Fruit fly (Drosophila melanogaster) whole organism, wandering third instar larva: ENCODE measurements around the gene CG8097.

Experiments
- Abd-B ChIP-seq: fragments of >200 bp; optimal IDR thresholded peaks from 2 replicates; lab custom pipeline; 2017; ENCODE audit warnings: missing biosample characterization, missing genetic modification characterization
- CG32264 ChIP-seq: fragments of 200-800 bp; sonication (Bioruptor generic); optimal IDR thresholded peaks from 2 replicates; lab custom pipeline; 2016; ENCODE audit warnings: missing biosample characterization, missing genetic modification characterization
- CG9705 ChIP-seq: fragments of 200-800 bp; sonication (Bioruptor generic); optimal IDR thresholded peaks from 2 replicates; lab custom pipeline; 2018; ENCODE audit warnings: missing biosample characterization, mild to moderate bottlenecking, missing genetic modification characterization
- CrebA ChIP-seq: fragments of 200-800 bp; sonication (Bioruptor generic); optimal IDR thresholded peaks from 2 replicates; lab custom pipeline; 2016; ENCODE audit warnings: missing biosample characterization, mild to moderate bottlenecking, missing genetic modification characterization, borderline replicate concordance
- Dfd ChIP-seq: fragments of >200 bp; optimal IDR thresholded peaks from 2 replicates; lab custom pipeline; 2017; ENCODE audit warnings: missing biosample characterization, missing genetic modification characterization
- Dif ChIP-seq: fragments of 200-275, 200-300 bp; sonication (Bioruptor generic); optimal IDR thresholded peaks from 2 replicates; lab custom pipeline; 2018; ENCODE audit warnings: missing biosample characterization, missing genetic modification characterization; ENCODE audit not compliant: partially characterized antibody
- GATAd ChIP-seq: sonication (Bioruptor generic); optimal IDR thresholded peaks from 2 replicates; lab custom pipeline; 2016; ENCODE audit warnings: missing biosample characterization, missing genetic modification characterization
- HLH106 ChIP-seq: fragments of 200-800 bp; optimal IDR thresholded peaks from 3 replicates; lab custom pipeline; 2019; ENCODE audit warnings: missing biosample characterization, mild to moderate bottlenecking, missing genetic modification characterization, moderate library complexity
- Hnf4 ChIP-seq: fragments of 200-800 bp; sonication (Bioruptor generic); optimal IDR thresholded peaks from 2 replicates; lab custom pipeline; 2016; ENCODE audit warnings: missing biosample characterization, mild to moderate bottlenecking, missing genetic modification characterization
- Hr78 ChIP-seq: fragments of >200 bp; optimal IDR thresholded peaks from 2 replicates; lab custom pipeline; 2017; ENCODE audit warnings: missing biosample characterization, missing genetic modification characterization
- Hr83 ChIP-seq: fragments of 200-300 bp; sonication (Bioruptor generic); optimal IDR thresholded peaks from 2 replicates; lab custom pipeline; 2016; ENCODE audit warnings: missing biosample characterization, mild to moderate bottlenecking, missing genetic modification characterization, moderate library complexity; ENCODE audit not compliant: poor library complexity, severe bottlenecking
- Jra ChIP-seq: sonication (Bioruptor generic); optimal IDR thresholded peaks from 2 replicates; lab custom pipeline; 2016; ENCODE audit warnings: missing biosample characterization, missing genetic modification characterization
- Mio ChIP-seq: sonication (Bioruptor generic); optimal IDR thresholded peaks from 2 replicates; lab custom pipeline; 2016; ENCODE audit warnings: missing biosample characterization, missing genetic modification characterization
- Myc ChIP-seq: fragments of >200 bp; optimal IDR thresholded peaks from 2 replicates; lab custom pipeline; 2017
- N ChIP-seq: fragments of >200 bp; optimal IDR thresholded peaks from 2 replicates; lab custom pipeline; 2018; ENCODE audit warnings: missing biosample characterization, missing external identifiers, missing genetic modification characterization
- OdsH ChIP-seq: fragments of 200-800 bp; sonication (Bioruptor generic); optimal IDR thresholded peaks from 2 replicates; lab custom pipeline; 2016; ENCODE audit warnings: missing biosample characterization, mild to moderate bottlenecking, missing genetic modification characterization
- Rel ChIP-seq, 2 experiments: fragments of 200-800 bp; sonication (Bioruptor generic) in 1 of 2; optimal IDR thresholded peaks; 2 replicates in 1 of 2; 3 replicates in 1 of 2; lab custom pipeline; 2016 to 2019; ENCODE audit warnings: mild to moderate bottlenecking in 2 of 2, missing biosample characterization in 2 of 2, missing genetic modification characterization in 2 of 2, moderate library complexity in 1 of 2
- Sp1 ChIP-seq: fragments of 200-800 bp; sonication (Bioruptor generic); optimal IDR thresholded peaks from 3 replicates; lab custom pipeline; 2019; ENCODE audit warnings: missing biosample characterization, mild to moderate bottlenecking, missing genetic modification characterization, moderate library complexity
- Vsx2 ChIP-seq: fragments of 200-300, 225-300 bp; sonication (Bioruptor generic); optimal IDR thresholded peaks from 2 replicates; lab custom pipeline; 2018; ENCODE audit warnings: missing biosample characterization, missing genetic modification characterization; ENCODE audit not compliant: partially characterized antibody
- br ChIP-seq: fragments of 200-800 bp; sonication (Bioruptor generic); optimal IDR thresholded peaks from 2 replicates; lab custom pipeline; 2016; ENCODE audit warnings: missing biosample characterization, missing genetic modification characterization
- brk ChIP-seq: fragments of 200-800 bp; sonication (Bioruptor generic); optimal IDR thresholded peaks from 2 replicates; lab custom pipeline; 2016; ENCODE audit warnings: missing biosample characterization, mild to moderate bottlenecking, missing genetic modification characterization
- dl ChIP-seq, 2 experiments: fragments of 175-275, 200-275 bp in 1 of 2; fragments of 200-275 bp in 1 of 2; sonication (Bioruptor generic); optimal IDR thresholded peaks; lab custom pipeline; 2018; ENCODE audit warnings: mild to moderate bottlenecking in 2 of 2, missing biosample characterization in 2 of 2, missing genetic modification characterization in 2 of 2, moderate library complexity in 2 of 2; ENCODE audit not compliant: partially characterized antibody in 2 of 2, insufficient read depth in 1 of 2
- dmrt93B ChIP-seq: fragments of 200-800 bp; sonication (Bioruptor generic); optimal IDR thresholded peaks from 2 replicates; lab custom pipeline; 2018; ENCODE audit warnings: missing biosample characterization, mild to moderate bottlenecking, missing genetic modification characterization
- dsf ChIP-seq: sonication (Bioruptor generic); optimal IDR thresholded peaks from 2 replicates; lab custom pipeline; 2016; ENCODE audit warnings: missing biosample characterization, missing genetic modification characterization, borderline replicate concordance
- ey ChIP-seq: fragments of 200-800 bp; sonication (Bioruptor generic); optimal IDR thresholded peaks from 2 replicates; lab custom pipeline; 2016; ENCODE audit warnings: missing biosample characterization, missing genetic modification characterization
- foxo ChIP-seq, 2 experiments: fragments of 200-800 bp; sonication (Bioruptor generic); optimal IDR thresholded peaks; 2 replicates in 1 of 2; 3 replicates in 1 of 2; lab custom pipeline; 2016 to 2017; ENCODE audit warnings: missing biosample characterization in 2 of 2, missing genetic modification characterization in 2 of 2
- fru ChIP-seq: fragments of 200-800 bp; sonication (Bioruptor generic); optimal IDR thresholded peaks from 3 replicates; lab custom pipeline; 2016; ENCODE audit warnings: missing biosample characterization, mild to moderate bottlenecking, missing genetic modification characterization
- h ChIP-seq: fragments of 200-800 bp; sonication (Bioruptor generic); optimal IDR thresholded peaks from 3 replicates; lab custom pipeline; 2016; ENCODE audit warnings: missing biosample characterization, mild to moderate bottlenecking, missing genetic modification characterization
- jim ChIP-seq: fragments of 175-275, 200-325 bp; sonication (Bioruptor generic); optimal IDR thresholded peaks from 2 replicates; lab custom pipeline; 2016; ENCODE audit warnings: missing biosample characterization, mild to moderate bottlenecking, missing genetic modification characterization
- lola ChIP-seq: fragments of >200 bp; optimal IDR thresholded peaks from 2 replicates; lab custom pipeline; 2017; ENCODE audit warnings: missing biosample characterization, missing genetic modification characterization
- pan ChIP-seq: fragments of >200 bp; optimal IDR thresholded peaks from 2 replicates; lab custom pipeline; 2017
- psq ChIP-seq: fragments of 200-800 bp; sonication (Bioruptor generic); optimal IDR thresholded peaks from 3 replicates; lab custom pipeline; 2017; ENCODE audit warnings: missing biosample characterization, mild to moderate bottlenecking, missing genetic modification characterization, moderate library complexity
- rgr ChIP-seq: fragments of 200-800 bp; sonication (Bioruptor generic); optimal IDR thresholded peaks from 3 replicates; lab custom pipeline; 2016; ENCODE audit warnings: missing biosample characterization, mild to moderate bottlenecking, missing genetic modification characterization
- sage ChIP-seq: fragments of 200-800 bp; sonication (Bioruptor generic); optimal IDR thresholded peaks from 2 replicates; lab custom pipeline; 2016; ENCODE audit warnings: missing biosample characterization, mild to moderate bottlenecking, missing genetic modification characterization
- sv ChIP-seq: fragments of 200-800 bp; sonication (Bioruptor generic); optimal IDR thresholded peaks from 3 replicates; lab custom pipeline; 2016; ENCODE audit warnings: missing biosample characterization, missing genetic modification characterization
- tai ChIP-seq: sonication (Bioruptor generic); optimal IDR thresholded peaks from 2 replicates; lab custom pipeline; 2016; ENCODE audit warnings: missing biosample characterization, missing genetic modification characterization
- usp ChIP-seq: fragments of >200 bp; optimal IDR thresholded peaks from 2 replicates; lab custom pipeline; 2017; ENCODE audit warnings: missing biosample characterization, missing genetic modification characterization
- woc ChIP-seq: sonication (Bioruptor generic); optimal IDR thresholded peaks from 2 replicates; lab custom pipeline; 2016; ENCODE audit warnings: missing biosample characterization, mild to moderate bottlenecking, missing genetic modification characterization

Gene CG8097

DNA sequence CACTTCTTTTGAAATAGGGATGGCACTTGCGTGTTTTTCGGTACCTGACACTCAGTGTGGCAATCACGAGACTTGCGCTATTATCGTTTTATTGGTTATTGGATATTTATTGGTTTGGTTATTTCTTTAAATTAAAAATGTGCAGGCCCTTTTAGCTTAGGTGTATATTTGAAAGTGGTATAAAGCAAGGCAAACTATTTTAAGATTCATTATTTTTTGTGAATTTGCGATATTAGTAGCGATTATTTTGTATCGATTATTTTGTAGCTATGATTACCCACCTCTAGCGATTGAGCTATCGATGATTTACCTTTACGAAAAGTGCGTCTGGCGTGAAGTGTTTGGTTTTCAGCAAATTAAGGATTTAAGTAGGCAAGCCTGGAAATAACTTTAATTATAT, at the start of gene CG8097, which contains the start of gene CG9215:
TSS of gene CG8097 (plus strand) at position 307 of the 400 bp plus-strand sequence.
TSS of gene CG9215 (minus strand) at position 22 of the 400 bp plus-strand sequence.
- peak; percentile 60 for TF ChIP-seq ey (GFP tag; lab: Kevin White, UChicago)
- peak; percentile 55 for TF ChIP-seq Sp1 (GFP tag; lab: Kevin White, UChicago)
- TF ChIP-seq CG9705 (GFP tag; lab: Kevin White, UChicago): peak; percentile 19
- peak; percentile 32 for TF ChIP-seq Myc (lab: Kevin White, UChicago)
- TF ChIP-seq pan (lab: Kevin White, UChicago): no peak
- TF ChIP-seq dl (GFP tag; optimal IDR thresholded peaks at IDR 0.05; lab: Kevin White, UChicago; ENCODE audit: insufficient read depth in 1 of 2, partially characterized antibody in 2 of 2): no peak
- no peak for TF ChIP-seq lola (GFP tag; lab: Kevin White, UChicago)
- no peak for TF ChIP-seq usp (GFP tag; lab: Kevin White, UChicago)
- TF ChIP-seq foxo (GFP tag; optimal IDR thresholded peaks at IDR 0.05; lab: Kevin White, UChicago): peak in 1 of 2 experiments; percentile 66
- no peak for TF ChIP-seq tai (GFP tag; lab: Kevin White, UChicago)
- TF ChIP-seq CG32264: no peak
- TF ChIP-seq sage (GFP tag; lab: Kevin White, UChicago): no peak
- peak; percentile 43 for TF ChIP-seq br (GFP tag; lab: Kevin White, UChicago)
- peak; percentile 29 for TF ChIP-seq OdsH
- peak; percentile 63 for TF ChIP-seq HLH106 (tag; lab: Kevin White, UChicago)
- TF ChIP-seq Vsx2 (GFP tag; lab: Kevin White, UChicago): no peak
- TF ChIP-seq Jra: no peak
- no peak for TF ChIP-seq jim
- TF ChIP-seq Dfd (GFP tag; lab: Kevin White, UChicago): no peak
- peak; percentile 54 for TF ChIP-seq GATAd (GFP tag; lab: Kevin White, UChicago)
- TF ChIP-seq Hr78 (GFP tag; lab: Kevin White, UChicago): no peak
- TF ChIP-seq dsf: no peak
- TF ChIP-seq CrebA (GFP tag; lab: Kevin White, UChicago): no peak
- TF ChIP-seq Abd-B (GFP tag; lab: Kevin White, UChicago): no peak
- peak; percentile 35 for TF ChIP-seq dmrt93B
- no peak for TF ChIP-seq Hr83 (GFP tag; lab: Kevin White, UChicago)
- peak; percentile 65 for TF ChIP-seq fru (GFP tag; lab: Kevin White, UChicago)
- no peak for TF ChIP-seq N (GFP tag; lab: Kevin White, UChicago)
- peak; percentile 23 for TF ChIP-seq sv (GFP tag; lab: Kevin White, UChicago)
- no peak for TF ChIP-seq Mio (GFP tag; lab: Kevin White, UChicago)
- TF ChIP-seq brk: no peak
- TF ChIP-seq Dif (GFP tag; lab: Kevin White, UChicago): no peak
- TF ChIP-seq psq (GFP tag; lab: Kevin White, UChicago): peak; percentile 46
- TF ChIP-seq Hnf4: no peak
- TF ChIP-seq Rel (GFP tag; optimal IDR thresholded peaks at IDR 0.05; lab: Kevin White, UChicago): no peak
- no peak for TF ChIP-seq Rel (tag; optimal IDR thresholded peaks at IDR 0.05; lab: Kevin White, UChicago)
- peak; percentile 71 for TF ChIP-seq woc
- TF ChIP-seq h: peak; percentile 66
- TF ChIP-seq rgr (GFP tag; lab: Kevin White, UChicago): peak; percentile 68

DNA sequence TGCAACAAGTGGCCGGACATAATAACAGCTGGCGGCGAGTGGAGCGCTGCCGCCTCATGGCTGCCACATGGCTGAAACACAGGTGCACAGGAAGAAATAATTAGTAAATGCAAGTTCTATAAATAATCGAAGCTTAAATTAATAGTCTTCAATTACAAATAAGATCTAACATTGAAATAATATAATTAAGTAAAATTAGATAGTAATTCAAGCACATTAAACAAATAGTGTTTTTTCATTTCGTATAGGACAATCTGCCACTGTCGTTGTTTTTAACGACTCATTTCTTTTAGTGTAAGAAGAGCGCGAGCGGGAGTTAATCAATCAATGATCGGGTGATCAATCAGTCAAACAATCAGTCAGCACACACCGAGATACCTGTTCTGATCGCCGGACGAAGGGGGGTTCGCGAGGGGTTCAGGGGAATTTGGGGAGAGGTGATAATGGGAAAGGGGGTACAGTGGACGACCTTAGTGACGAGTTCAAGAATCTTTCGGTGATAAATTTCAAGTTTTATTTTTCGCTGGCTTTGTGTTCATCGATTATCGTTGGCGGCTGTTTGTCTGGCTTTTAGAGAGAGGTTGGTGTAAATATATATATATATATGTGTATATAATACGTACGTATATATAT, 43.0 kb upstream of the CG8097 start:
- TF ChIP-seq pan (lab: Kevin White, UChicago): no peak
- TF ChIP-seq CrebA (GFP tag; lab: Kevin White, UChicago): no peak
- no peak for TF ChIP-seq ey (GFP tag; lab: Kevin White, UChicago)
- TF ChIP-seq Sp1 (GFP tag; lab: Kevin White, UChicago): no peak
- no peak for TF ChIP-seq Jra
- peak; percentile 9 for TF ChIP-seq h
- TF ChIP-seq Hnf4: no peak
- peak; percentile 27 for TF ChIP-seq HLH106 (tag; lab: Kevin White, UChicago)
- peak in 1 of 2 experiments; percentile 24 for TF ChIP-seq foxo (GFP tag; optimal IDR thresholded peaks at IDR 0.05; lab: Kevin White, UChicago)
- no peak for TF ChIP-seq sage (GFP tag; lab: Kevin White, UChicago)
- TF ChIP-seq Dfd (GFP tag; lab: Kevin White, UChicago): no peak
- TF ChIP-seq Rel (GFP tag; optimal IDR thresholded peaks at IDR 0.05; lab: Kevin White, UChicago): no peak
- TF ChIP-seq Rel (tag; optimal IDR thresholded peaks at IDR 0.05; lab: Kevin White, UChicago): peak; percentile 15
- TF ChIP-seq fru (GFP tag; lab: Kevin White, UChicago): peak; percentile 16
- TF ChIP-seq rgr (GFP tag; lab: Kevin White, UChicago): no peak
